Fruit fly (Drosophila melanogaster): Measurements from ENCODE around the gene CG46308.

DNA sequence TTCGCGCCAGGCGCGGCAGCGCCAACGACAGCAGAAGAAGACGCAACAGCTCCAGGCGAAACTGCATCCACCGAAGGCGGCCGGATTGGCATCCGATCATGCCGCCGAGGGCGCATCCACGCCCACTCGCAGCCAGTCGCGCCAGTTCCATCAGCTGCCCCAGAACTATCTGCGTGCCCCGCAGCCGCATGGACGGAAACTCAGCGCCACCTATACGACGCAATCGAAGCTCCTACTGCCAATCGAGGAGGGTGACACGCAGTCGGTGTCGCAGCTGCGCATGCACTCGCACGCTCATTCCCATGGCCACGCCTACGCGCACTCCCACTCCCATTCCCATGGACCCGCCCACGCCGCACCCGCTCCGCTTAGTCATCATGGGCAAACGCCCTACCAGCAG lies 13.7 kb downstream of the CG46308 start:
- TF ChIP-seq psq (optimal IDR thresholded peaks at IDR 0.05), result no peak
- TF ChIP-seq pan (optimal IDR thresholded peaks at IDR 0.05), result no peak
- TF ChIP-seq CG8478 (optimal IDR thresholded peaks at IDR 0.05), result no peak
- TF ChIP-seq usp (GFP tag; optimal IDR thresholded peaks at IDR 0.05), result no peak
- TF ChIP-seq EcR (GFP tag; optimal IDR thresholded peaks at IDR 0.05), result no peak
